Worm (Caenorhabditis elegans): ENCODE measurements around the gene ZK673.4.
"Not testable (repeated sequence)": the region's sequence is repeated elsewhere in the genome, so short reads cannot be mapped to it uniquely, and the experiment has no call there.

The ZK673.4 gene

ce11 chrII:10482899-10483298 is 30.2 kb downstream of the ZK673.4 start:
- TF ChIP-seq nhr-76 (tag; optimal IDR thresholded peaks at IDR 0.05) (no peak), pqm-1 (tag; optimal IDR thresholded peaks at IDR 0.05) (peak; percentile 48), elt-2 (tag; optimal IDR thresholded peaks at IDR 0.05) (peak; percentile 67), lin-15B (tag; optimal IDR thresholded peaks at IDR 0.05) (no peak)

- TF ChIP-seq skn-1 (tag; optimal IDR thresholded peaks at IDR 0.05), result no peak
- TF ChIP-seq nhr-23 (tag; optimal IDR thresholded peaks at IDR 0.05), result no peak
- no peak for TF ChIP-seq mdl-1 (tag; optimal IDR thresholded peaks at IDR 0.05)
- TF ChIP-seq nhr-12 (tag; optimal IDR thresholded peaks at IDR 0.05), result no peak
- TF ChIP-seq nhr-67 (tag; optimal IDR thresholded peaks at IDR 0.05), result no peak
- no peak for TF ChIP-seq snpc-4 (tag; optimal IDR thresholded peaks at IDR 0.05)
- no peak for TF ChIP-seq sea-2 (GFP tag; optimal IDR thresholded peaks at IDR 0.05)
Observed at ce11 chrII:10483860-10484259, 31.1 kb downstream of the ZK673.4 start.

DNA sequence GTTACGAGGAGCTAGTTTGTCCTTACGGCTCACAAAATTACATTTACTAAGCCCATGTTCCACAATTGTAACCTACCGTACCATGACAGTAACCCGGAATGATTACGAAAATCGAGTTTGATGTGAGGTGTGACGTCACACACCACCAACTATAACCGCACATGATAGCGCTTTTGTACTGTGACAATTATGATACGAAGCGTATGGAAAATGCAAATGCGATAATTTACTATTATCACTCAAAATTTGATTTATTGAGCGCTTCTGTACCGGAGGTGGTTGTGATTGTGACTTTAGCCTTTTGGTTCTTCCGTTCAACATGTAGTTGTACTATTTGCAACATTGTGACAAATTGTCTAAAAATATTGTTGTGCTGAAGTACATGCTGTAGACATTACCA is 32.9 kb downstream of the ZK673.4 start:
- TF ChIP-seq jun-1 (tag; optimal IDR thresholded peaks at IDR 0.05), result peak; percentile 70
- peak; percentile 84 for TF ChIP-seq elt-2 (tag; optimal IDR thresholded peaks at IDR 0.05)
- TF ChIP-seq ceh-28 (tag; optimal IDR thresholded peaks at IDR 0.05), result no peak
- TF ChIP-seq pqm-1 (tag; optimal IDR thresholded peaks at IDR 0.05), result peak; percentile 87
- TF ChIP-seq lin-15B (tag; optimal IDR thresholded peaks at IDR 0.05), result no peak
- no peak for TF ChIP-seq unc-62 (GFP tag; optimal IDR thresholded peaks at IDR 0.05)
- no peak for TF ChIP-seq fkh-10 (GFP tag; optimal IDR thresholded peaks at IDR 0.05)
- TF ChIP-seq ZK546.5 (tag; optimal IDR thresholded peaks at IDR 0.05), result no peak

DNA sequence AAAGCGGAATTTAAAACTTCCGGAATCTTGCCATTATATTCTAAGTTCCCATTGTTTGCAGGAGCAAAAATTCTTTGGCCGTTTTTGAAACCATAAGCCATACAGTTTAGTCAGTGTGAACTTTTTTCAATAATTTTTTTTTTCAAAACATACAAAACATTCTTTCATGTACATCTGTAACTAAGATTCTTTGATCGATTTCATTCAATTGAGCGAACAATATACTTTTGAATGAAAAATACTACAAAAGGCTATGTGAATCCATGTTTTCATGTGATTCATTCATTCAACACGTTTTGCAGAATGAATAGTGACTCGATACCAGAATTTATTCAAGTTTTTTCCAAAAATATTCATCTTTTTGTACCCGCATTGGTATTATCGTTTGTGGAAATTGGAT is 34.0 kb downstream of the ZK673.4 start, which contains the start of gene ZK666.15:
Gene ZK666.15 (plus strand): TSS at position 301 of the 400 bp plus-strand sequence.
- no peak for TF ChIP-seq tbx-2 (tag; optimal IDR thresholded peaks at IDR 0.05)
- TF ChIP-seq mml-1 (tag; optimal IDR thresholded peaks at IDR 0.05), result no peak
- no peak for TF ChIP-seq snpc-4 (tag; optimal IDR thresholded peaks at IDR 0.05)
- no peak for TF ChIP-seq nhr-23 (tag; optimal IDR thresholded peaks at IDR 0.05)
- TF ChIP-seq pha-4 (tag; optimal IDR thresholded peaks at IDR 0.05), result no peak
- TF ChIP-seq sea-2 (GFP tag; optimal IDR thresholded peaks at IDR 0.05), result no peak
- TF ChIP-seq nhr-237 (tag; optimal IDR thresholded peaks at IDR 0.05), result no peak
- no peak for TF ChIP-seq fkh-10 (GFP tag; optimal IDR thresholded peaks at IDR 0.05)
- no peak for TF ChIP-seq ztf-4 (tag; optimal IDR thresholded peaks at IDR 0.05)
- TF ChIP-seq lin-39 (tag; optimal IDR thresholded peaks at IDR 0.05), result no peak
- no peak for TF ChIP-seq ceh-82 (tag; optimal IDR thresholded peaks at IDR 0.05)
- no peak for TF ChIP-seq unc-62 (GFP tag; optimal IDR thresholded peaks at IDR 0.05)
- TF ChIP-seq aly-2 (tag; optimal IDR thresholded peaks at IDR 0.05), result no peak
- no peak for TF ChIP-seq nhr-28 (tag; optimal IDR thresholded peaks at IDR 0.05)
- TF ChIP-seq eor-1 (tag; optimal IDR thresholded peaks at IDR 0.05), result no peak
- no peak for TF ChIP-seq nhr-25 (tag; optimal IDR thresholded peaks at IDR 0.05)
- no peak for TF ChIP-seq pqm-1 (tag; optimal IDR thresholded peaks at IDR 0.05)

ce11 chrII:10490329-10490728 is 37.6 kb downstream of the ZK673.4 start, which contains the start of gene clec-61:
Gene clec-61, minus strand, starts transcription at chrII:10490537.
- TF ChIP-seq unc-62 (GFP tag; optimal IDR thresholded peaks at IDR 0.05), result no peak

ce11 chrII:10493034-10493433 is 40.3 kb downstream of the ZK673.4 start, which contains the start of gene ZK666.8:
Gene ZK666.8, minus strand, starts transcription at chrII:10493134.
- not testable (repeated sequence) for TF ChIP-seq nhr-237, hmg-11, unc-39 (tag; optimal IDR thresholded peaks at IDR 0.05)

ce11 chrII:10494467-10494866 is 41.7 kb downstream of the ZK673.4 start, which contains the start of gene ZK666.14:
Gene ZK666.14, plus strand, starts transcription at chrII:10494767.
- TF ChIP-seq nhr-237 (tag; optimal IDR thresholded peaks at IDR 0.05) (no peak), nhr-28 (tag; optimal IDR thresholded peaks at IDR 0.05) (no peak), lin-39 (tag; optimal IDR thresholded peaks at IDR 0.05) (no peak), sea-2 (GFP tag; optimal IDR thresholded peaks at IDR 0.05) (no peak), unc-62 (GFP tag; optimal IDR thresholded peaks at IDR 0.05) (no peak), ztf-11 (tag; optimal IDR thresholded peaks at IDR 0.05) (no peak), ceh-9 (tag; optimal IDR thresholded peaks at IDR 0.05) (no peak), zag-1 (tag; optimal IDR thresholded peaks at IDR 0.05) (no peak), nhr-25 (tag; optimal IDR thresholded peaks at IDR 0.05) (no peak), nhr-77 (tag; optimal IDR thresholded peaks at IDR 0.05) (no peak), pha-4 (tag; optimal IDR thresholded peaks at IDR 0.05) (no peak), eor-1 (tag; optimal IDR thresholded peaks at IDR 0.05) (no peak), nhr-23 (tag; optimal IDR thresholded peaks at IDR 0.05) (no peak)
